Fruit fly (Drosophila melanogaster): ENCODE data around the gene CG31800.
A peak's percentile ranks its signal among the peaks of the same experiment; 100 is the strongest.

CG31800 gene

DNA sequence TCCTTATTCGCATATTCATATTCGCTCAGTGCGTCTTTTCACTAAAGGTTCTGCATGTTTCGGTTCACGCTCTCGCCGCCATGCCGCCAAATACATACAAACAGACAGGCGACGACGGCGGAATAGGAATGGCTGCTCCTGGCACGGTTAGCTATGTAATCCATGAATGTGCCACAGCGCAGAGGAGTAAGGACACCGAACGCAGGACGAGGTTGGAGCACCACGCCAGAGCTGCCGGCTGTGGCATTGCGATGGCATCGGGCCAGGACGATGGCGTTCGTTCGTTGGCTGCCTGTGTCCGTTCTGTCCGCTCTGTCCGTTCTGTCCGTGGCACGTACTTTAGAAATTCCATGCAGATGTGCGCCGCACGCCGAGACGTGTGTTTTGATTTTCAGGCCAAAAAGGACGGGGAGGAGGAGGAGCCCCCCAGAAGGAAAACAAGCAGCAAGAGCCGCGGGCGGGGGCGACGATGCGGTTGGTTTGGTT, 19.5 kb downstream of the CG31800 start:
- TF ChIP-seq tai (GFP tag; optimal IDR thresholded peaks at IDR 0.05): no peak
- TF ChIP-seq Vsx2 (GFP tag; optimal IDR thresholded peaks at IDR 0.05; ENCODE audit: partially characterized antibody): peak; percentile 13

DNA sequence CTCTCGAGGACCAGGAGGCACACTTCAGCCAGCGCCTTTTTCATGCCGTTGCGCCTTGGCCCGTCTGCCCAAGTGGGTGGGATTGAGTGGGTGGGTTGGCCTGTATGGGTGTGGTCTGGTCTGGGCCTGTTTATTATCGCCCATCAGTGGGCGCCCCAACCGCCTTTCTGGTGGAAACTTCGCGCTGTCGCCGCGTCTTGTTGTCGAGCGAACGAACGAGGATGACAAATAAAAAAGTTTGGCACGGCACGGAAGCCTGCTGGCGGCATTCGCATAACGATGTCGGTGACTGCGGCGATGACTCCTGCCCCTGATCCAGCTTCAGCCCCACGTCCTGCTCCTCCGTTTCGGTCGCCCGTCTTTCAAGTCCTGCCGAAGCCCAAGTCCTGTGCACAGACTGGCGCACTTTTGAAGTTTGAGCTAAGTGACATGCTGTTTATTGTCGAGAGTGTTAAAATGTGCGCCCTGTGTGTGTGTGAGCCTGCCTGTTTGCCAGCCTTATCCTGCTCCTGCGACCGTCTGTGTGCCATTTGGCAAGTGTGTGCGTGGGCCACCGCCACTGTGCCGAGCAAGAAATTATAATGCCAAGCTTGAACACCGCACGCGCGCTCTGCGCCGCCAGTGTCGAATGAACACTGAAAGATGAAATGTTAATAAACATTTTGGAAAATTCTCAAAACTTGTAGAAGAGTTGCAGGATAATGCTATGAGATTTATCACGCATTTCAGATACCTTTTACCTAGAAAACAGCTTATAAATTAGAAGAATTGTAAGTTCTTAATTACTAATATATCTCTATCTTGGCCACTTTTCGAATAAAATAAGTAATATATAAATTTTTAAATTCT, 20.1 kb downstream of the CG31800 start:
- peak; percentile 14 for TF ChIP-seq rgr (GFP tag; optimal IDR thresholded peaks at IDR 0.05)
- no peak for TF ChIP-seq lola (GFP tag; optimal IDR thresholded peaks at IDR 0.05)
- TF ChIP-seq Sp1 (GFP tag; optimal IDR thresholded peaks at IDR 0.05): peak; percentile 67
- TF ChIP-seq OdsH (GFP tag; optimal IDR thresholded peaks at IDR 0.05): peak; percentile 27
- TF ChIP-seq sv (GFP tag; optimal IDR thresholded peaks at IDR 0.05): peak; percentile 38
- TF ChIP-seq CG9705 (GFP tag; optimal IDR thresholded peaks at IDR 0.05): peak; percentile 2
- TF ChIP-seq h (GFP tag; optimal IDR thresholded peaks at IDR 0.05): peak; percentile 35
- TF ChIP-seq Vsx2 (GFP tag; optimal IDR thresholded peaks at IDR 0.05; ENCODE audit: partially characterized antibody): no peak
- TF ChIP-seq HLH106 (tag; optimal IDR thresholded peaks at IDR 0.05): peak; percentile 61
- peak in 1 of 2 experiments; percentile 40 for TF ChIP-seq foxo (GFP tag; optimal IDR thresholded peaks at IDR 0.05)
- no peak for TF ChIP-seq dl (GFP tag; optimal IDR thresholded peaks at IDR 0.05; ENCODE audit: insufficient read depth in 1 of 2, partially characterized antibody in 2 of 2)
- peak; percentile 3 for TF ChIP-seq br (GFP tag; optimal IDR thresholded peaks at IDR 0.05)
- TF ChIP-seq dmrt93B (GFP tag; optimal IDR thresholded peaks at IDR 0.05): peak; percentile 39
- TF ChIP-seq psq (GFP tag; optimal IDR thresholded peaks at IDR 0.05): peak; percentile 10
- peak; percentile 28 for TF ChIP-seq fru (GFP tag; optimal IDR thresholded peaks at IDR 0.05)

DNA sequence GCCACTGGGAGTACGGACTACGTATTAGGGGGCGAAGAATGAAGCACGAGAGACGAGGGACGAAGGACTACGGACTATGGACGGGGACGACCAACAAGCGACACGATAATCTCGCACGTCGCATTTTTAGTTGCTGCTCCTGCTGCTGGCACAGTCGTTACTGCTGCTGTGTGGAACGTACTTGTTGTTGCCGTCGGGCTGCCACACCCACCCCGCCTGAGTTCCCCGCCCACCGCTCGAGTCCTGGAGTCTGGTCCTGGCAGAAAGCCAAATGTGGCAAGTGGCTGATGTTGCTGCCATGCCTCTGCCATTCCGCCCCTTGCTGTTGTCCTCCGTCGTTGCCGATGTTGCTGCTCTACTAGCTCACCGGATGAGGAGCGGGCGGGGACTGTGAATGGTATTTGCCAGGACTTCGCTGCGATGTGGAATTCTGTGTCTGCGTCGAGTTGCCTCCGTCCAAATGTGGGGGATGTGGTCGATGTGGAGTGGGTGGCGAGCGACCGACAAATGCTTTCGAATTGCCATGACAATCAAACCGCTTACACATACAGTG, 21.5 kb downstream of the CG31800 start:
- TF ChIP-seq Abd-B (GFP tag; optimal IDR thresholded peaks at IDR 0.05): no peak
- TF ChIP-seq Rel (GFP tag; optimal IDR thresholded peaks at IDR 0.05): no peak
- TF ChIP-seq Rel (tag; optimal IDR thresholded peaks at IDR 0.05): no peak
- no peak for TF ChIP-seq usp (GFP tag; optimal IDR thresholded peaks at IDR 0.05)
- no peak for TF ChIP-seq sage (GFP tag; optimal IDR thresholded peaks at IDR 0.05)
- TF ChIP-seq foxo (GFP tag; optimal IDR thresholded peaks at IDR 0.05): no peak

DNA sequence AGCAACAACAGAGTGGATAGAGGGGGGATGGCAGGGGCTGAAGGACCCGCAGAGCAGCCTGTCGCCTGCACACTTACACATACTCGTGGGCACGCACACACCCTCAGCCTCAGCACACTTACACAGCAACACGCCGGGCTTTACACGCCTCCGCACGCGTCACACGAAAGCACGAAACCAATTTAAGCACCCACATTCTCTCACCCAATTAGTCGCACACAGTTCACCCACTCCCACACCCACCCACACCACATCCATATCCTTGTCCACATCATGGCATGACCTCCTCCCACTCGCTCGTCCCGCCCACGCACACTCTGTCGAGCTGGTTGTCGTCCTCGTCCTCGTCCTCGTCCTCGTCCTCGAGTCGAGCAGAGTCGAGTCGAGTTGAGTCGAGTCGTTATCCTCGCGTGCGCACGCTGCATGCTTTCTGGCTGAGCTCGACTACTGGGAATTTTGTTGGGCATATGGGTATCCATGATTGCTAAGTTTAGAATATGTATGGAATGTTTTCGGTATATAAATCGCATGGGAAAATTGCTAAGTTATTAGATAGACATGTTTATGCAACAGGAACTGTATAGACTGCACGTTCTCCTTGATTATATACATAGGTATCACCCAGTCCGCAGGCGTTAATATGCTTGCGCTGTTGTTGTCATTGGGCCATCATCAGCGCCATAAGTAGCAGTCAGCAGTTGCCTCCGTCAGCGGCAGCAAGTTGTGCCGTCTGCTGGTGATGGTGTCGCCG, 22.3 kb downstream of the CG31800 start:
- TF ChIP-seq sv (GFP tag; optimal IDR thresholded peaks at IDR 0.05) (peak; percentile 66), Abd-B (GFP tag; optimal IDR thresholded peaks at IDR 0.05) (no peak), brk (GFP tag; optimal IDR thresholded peaks at IDR 0.05) (peak; percentile 25), foxo (GFP tag; optimal IDR thresholded peaks at IDR 0.05) (peak in 1 of 2 experiments; percentile 77), woc (GFP tag; optimal IDR thresholded peaks at IDR 0.05) (peak; percentile 68), rgr (GFP tag; optimal IDR thresholded peaks at IDR 0.05) (peak; percentile 73), Jra (GFP tag; optimal IDR thresholded peaks at IDR 0.05) (peak; percentile 29), Dfd (GFP tag; optimal IDR thresholded peaks at IDR 0.05) (no peak), CG9705 (GFP tag; optimal IDR thresholded peaks at IDR 0.05) (no peak), Rel (GFP tag; optimal IDR thresholded peaks at IDR 0.05) (no peak), Rel (tag; optimal IDR thresholded peaks at IDR 0.05) (no peak), GATAd (GFP tag; optimal IDR thresholded peaks at IDR 0.05) (no peak), h (GFP tag; optimal IDR thresholded peaks at IDR 0.05) (peak; percentile 80), Hnf4 (GFP tag; optimal IDR thresholded peaks at IDR 0.05) (peak; percentile 43), usp (GFP tag; optimal IDR thresholded peaks at IDR 0.05) (no peak), dsf (GFP tag; optimal IDR thresholded peaks at IDR 0.05; ENCODE audit: borderline replicate concordance) (no peak), jim (GFP tag; optimal IDR thresholded peaks at IDR 0.05) (no peak), psq (GFP tag; optimal IDR thresholded peaks at IDR 0.05) (peak; percentile 48), N (GFP tag; optimal IDR thresholded peaks at IDR 0.05) (no peak), dl (GFP tag; optimal IDR thresholded peaks at IDR 0.05; ENCODE audit: insufficient read depth in 1 of 2, partially characterized antibody in 2 of 2) (no peak), Dif (GFP tag; optimal IDR thresholded peaks at IDR 0.05; ENCODE audit: partially characterized antibody) (no peak), dmrt93B (GFP tag; optimal IDR thresholded peaks at IDR 0.05) (peak; percentile 52), Hr83 (GFP tag; optimal IDR thresholded peaks at IDR 0.05; ENCODE audit: poor library complexity, severe bottlenecking) (no peak), sage (GFP tag; optimal IDR thresholded peaks at IDR 0.05) (no peak), OdsH (GFP tag; optimal IDR thresholded peaks at IDR 0.05) (peak; percentile 61), CG32264 (GFP tag; optimal IDR thresholded peaks at IDR 0.05) (no peak), HLH106 (tag; optimal IDR thresholded peaks at IDR 0.05) (peak; percentile 74), ey (GFP tag; optimal IDR thresholded peaks at IDR 0.05) (peak; percentile 81), fru (GFP tag; optimal IDR thresholded peaks at IDR 0.05) (peak; percentile 84), pan (optimal IDR thresholded peaks at IDR 0.05) (no peak), lola (GFP tag; optimal IDR thresholded peaks at IDR 0.05) (no peak), Vsx2 (GFP tag; optimal IDR thresholded peaks at IDR 0.05; ENCODE audit: partially characterized antibody) (no peak), Sp1 (GFP tag; optimal IDR thresholded peaks at IDR 0.05) (peak; percentile 75), Myc (optimal IDR thresholded peaks at IDR 0.05) (no peak), Hr78 (GFP tag; optimal IDR thresholded peaks at IDR 0.05) (no peak)

All from whole organism, wandering third instar larva.